Fruit fly (Drosophila melanogaster): ENCODE measurements around the gene by.

The by gene

DNA sequence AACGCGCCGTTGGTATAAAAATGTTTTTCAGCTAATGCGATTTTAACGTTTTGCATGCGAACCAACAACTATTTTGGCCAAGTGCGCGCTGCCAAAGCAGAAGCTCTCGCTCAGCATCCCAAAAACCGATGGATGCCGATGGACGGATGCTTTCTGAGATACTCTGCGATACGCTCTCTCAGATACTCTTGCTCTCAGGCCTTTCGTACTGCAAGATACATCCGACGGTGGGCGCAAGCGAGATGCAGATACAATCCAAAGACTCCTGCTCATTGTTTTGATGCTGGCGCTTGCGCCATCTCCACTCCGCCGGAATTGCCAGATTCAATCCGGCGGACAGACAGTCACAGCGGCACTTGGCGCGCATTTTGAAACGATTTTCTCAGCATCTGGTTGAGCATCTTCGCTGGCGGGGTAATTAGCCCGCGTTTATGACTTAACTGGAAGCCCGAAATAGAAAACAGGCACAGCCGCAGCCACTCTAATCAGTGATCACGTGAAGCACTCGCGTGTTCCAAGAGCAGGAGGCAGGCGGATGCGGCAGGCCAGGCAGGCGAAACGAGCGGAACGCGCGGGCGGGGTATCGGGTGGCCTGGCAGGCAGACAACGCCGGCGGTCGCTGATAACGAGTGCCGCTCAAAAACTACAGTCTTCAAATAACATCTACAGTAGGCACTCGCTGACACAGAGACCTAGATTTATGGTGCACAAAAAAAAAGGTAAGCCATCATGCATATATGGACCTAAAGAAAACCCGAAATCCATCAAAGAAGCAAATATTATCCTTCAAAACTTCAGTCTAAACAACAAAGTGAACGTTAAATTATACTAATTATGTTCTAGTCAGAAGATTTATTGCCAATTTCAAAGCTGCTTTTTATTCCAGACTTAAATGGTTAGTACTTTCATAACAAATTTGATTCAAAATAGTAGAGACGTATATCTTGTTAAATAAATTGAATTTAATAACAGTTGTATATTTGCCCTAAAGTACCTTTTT lies 38.9 kb downstream of the by start, which contains the start of gene CG16779 (continued):
- TF ChIP-seq dati (GFP tag; IDR thresholded peaks at IDR 0.05) (no peak), CG11696 (GFP tag; IDR thresholded peaks at IDR 0.05) (no peak), ci (GFP tag; IDR thresholded peaks at IDR 0.05) (peak; percentile 44; the same call in 1 of the 3 replicates), CG9727 (GFP tag; optimal IDR thresholded peaks at IDR 0.05) (peak; percentile 65), ac (GFP tag; optimal IDR thresholded peaks at IDR 0.05) (no peak), CG2120 (GFP tag; optimal IDR thresholded peaks at IDR 0.05) (peak; percentile 45), lmd (GFP tag; IDR thresholded peaks at IDR 0.05) (peak; percentile 33; the same call in 1 of the 2 replicates), nom (GFP tag; optimal IDR thresholded peaks at IDR 0.05) (no peak), dpn (GFP tag; optimal IDR thresholded peaks at IDR 0.05) (peak; percentile 10 to 19), CG7271 (tag; optimal IDR thresholded peaks at IDR 0.05) (no peak), caup (GFP tag; optimal IDR thresholded peaks at IDR 0.05; ENCODE audit: severe bottlenecking) (no peak), CG16779 (GFP tag; IDR thresholded peaks at IDR 0.05) (0 out of 2 replicates have a peak, but pooled peaks have one; percentile 24), chinmo (GFP tag; IDR thresholded peaks at IDR 0.05; ENCODE audit: partially characterized antibody) (peak; percentile 82; the same call in 1 of the 4 replicates), CG8359 (GFP tag; optimal IDR thresholded peaks at IDR 0.05; ENCODE audit: borderline replicate concordance) (no peak), Hey (tag; optimal IDR thresholded peaks at IDR 0.05) (no peak), C15 (GFP tag; IDR thresholded peaks at IDR 0.05) (no peak), ttk (GFP tag; IDR thresholded peaks at IDR 0.05) (no peak), CG14667 (GFP tag; IDR thresholded peaks at IDR 0.05) (no peak), CG13296 (GFP tag; optimal IDR thresholded peaks at IDR 0.05) (peak; percentile 2), sug (tag; optimal IDR thresholded peaks at IDR 0.05) (peak; percentile 91), CG33213 (GFP tag; optimal IDR thresholded peaks at IDR 0.05) (no peak), nerfin-2 (GFP tag; IDR thresholded peaks at IDR 0.05; ENCODE audit: partially characterized antibody) (no peak), pfk (GFP tag; optimal IDR thresholded peaks at IDR 0.05) (no peak), CG9932 (GFP tag; IDR thresholded peaks at IDR 0.05) (no peak), ham (GFP tag; IDR thresholded peaks at IDR 0.05) (no peak), CG7556 (GFP tag; optimal IDR thresholded peaks at IDR 0.05) (peak; percentile 67), tin (GFP tag; optimal IDR thresholded peaks at IDR 0.05) (peak; percentile 47), gfzf (GFP tag; optimal IDR thresholded peaks at IDR 0.05) (no peak), hbn (GFP tag; IDR thresholded peaks at IDR 0.05; ENCODE audit: partially characterized antibody) (no peak), Meics (GFP tag; optimal IDR thresholded peaks at IDR 0.05) (peak; percentile 43), CG33557 (GFP tag; optimal IDR thresholded peaks at IDR 0.05) (no peak), Gsc (GFP tag; IDR thresholded peaks at IDR 0.05) (no peak), Doc2 (GFP tag; IDR thresholded peaks at IDR 0.05) (no peak), seq (GFP tag; IDR thresholded peaks at IDR 0.05) (no peak), luna (GFP tag; optimal IDR thresholded peaks at IDR 0.05) (no peak), CG7745 (tag; optimal IDR thresholded peaks at IDR 0.05) (no peak), lov (optimal IDR thresholded peaks at IDR 0.05) (no peak), lov (GFP tag; IDR thresholded peaks at IDR 0.05) (no peak), CG8388 (GFP tag; optimal IDR thresholded peaks at IDR 0.05) (peak; percentile 25), ewg (GFP tag; optimal IDR thresholded peaks at IDR 0.05) (peak; percentile 100), phol (tag; optimal IDR thresholded peaks at IDR 0.05) (peak; percentile 61), kni (GFP tag; optimal IDR thresholded peaks at IDR 0.05) (no peak), mirr (GFP tag; optimal IDR thresholded peaks at IDR 0.05) (no peak), CG15479 (GFP tag; optimal IDR thresholded peaks at IDR 0.05) (peak; percentile 96), vnd (GFP tag; IDR thresholded peaks at IDR 0.05; ENCODE audit: partially characterized antibody) (no peak), CG14441 (GFP tag; IDR thresholded peaks at IDR 0.05) (peak; percentile 27; the same call in 1 of the 2 replicates), vfl (GFP tag; optimal IDR thresholded peaks at IDR 0.05) (no peak), zen (tag; optimal IDR thresholded peaks at IDR 0.05) (peak; percentile 69)
